Fruit fly (Drosophila melanogaster) whole organism: ENCODE measurements around the gene Ork1.

ENCODE experiments used
- CG8478 ChIP-seq: fragments of >200 bp; optimal IDR thresholded peaks from 2 replicates; lab custom pipeline; 2018; ENCODE audit warnings: inconsistent platforms
- Dll ChIP-seq: fragments of >200 bp; optimal IDR thresholded peaks from 2 replicates; lab custom pipeline; 2017
- EcR ChIP-seq, 2 experiments: fragments of >200 bp; optimal IDR thresholded peaks; 2 replicates each; lab custom pipeline; 2017; ENCODE audit warnings: missing biosample characterization in 2 of 2, missing genetic modification characterization in 2 of 2, missing genetic modification reagents in 2 of 2
- pan ChIP-seq: fragments of >200 bp; optimal IDR thresholded peaks from 2 replicates; lab custom pipeline; 2017
- psq ChIP-seq: fragments of >200 bp; optimal IDR thresholded peaks from 2 replicates; lab custom pipeline; 2017
- usp ChIP-seq: fragments of >200 bp; optimal IDR thresholded peaks from 2 replicates; lab custom pipeline; 2017; ENCODE audit warnings: missing biosample characterization, missing genetic modification characterization, mixed read lengths

Gene Ork1

dm6 chrX:10845256-10845655 lies 45.8 kb downstream of the Ork1 start:
- TF ChIP-seq pan (lab: Kevin White, UChicago) (no peak), Dll (lab: Kevin White, UChicago) (no peak), CG8478 (lab: Kevin White, UChicago) (no peak), psq (lab: Kevin White, UChicago) (no peak)

- no peak for TF ChIP-seq CG8478 (lab: Kevin White, UChicago)
Measured at dm6 chrX:10844807-10845206, 46.2 kb downstream of the Ork1 start, which contains the start of gene CG32669. Gene CG32669 (minus strand): TSS chrX:10845081.

- TF ChIP-seq pan (lab: Kevin White, UChicago) (no peak), EcR (GFP tag; optimal IDR thresholded peaks at IDR 0.05; lab: Kevin White, UChicago) (no peak), CG8478 (lab: Kevin White, UChicago) (no peak), Dll (lab: Kevin White, UChicago) (no peak), psq (lab: Kevin White, UChicago) (no peak), usp (GFP tag; lab: Kevin White, UChicago) (no peak)
Measured at dm6 chrX:10841717-10842255, 49.3 kb downstream of the Ork1 start, which contains the start of gene CG15209. Gene CG15209 (plus strand): TSS chrX:10842205.

- TF ChIP-seq usp (GFP tag; lab: Kevin White, UChicago) (no peak), Dll (lab: Kevin White, UChicago) (no peak), EcR (GFP tag; optimal IDR thresholded peaks at IDR 0.05; lab: Kevin White, UChicago) (no peak), pan (lab: Kevin White, UChicago) (no peak), CG8478 (lab: Kevin White, UChicago) (no peak), psq (lab: Kevin White, UChicago) (no peak)
Measured at dm6 chrX:10840892-10841564, 50.0 kb downstream of the Ork1 start.

dm6 chrX:10838962-10839361 lies 52.1 kb downstream of the Ork1 start, which contains the start of gene CG15210:
Gene CG15210 (plus strand): TSS chrX:10839230.
- TF ChIP-seq psq (lab: Kevin White, UChicago) (no peak), pan (lab: Kevin White, UChicago) (no peak), CG8478 (lab: Kevin White, UChicago) (no peak), Dll (lab: Kevin White, UChicago) (no peak), usp (GFP tag; lab: Kevin White, UChicago) (no peak), EcR (GFP tag; optimal IDR thresholded peaks at IDR 0.05; lab: Kevin White, UChicago) (no peak)

dm6 chrX:10835631-10836030 lies 55.4 kb downstream of the Ork1 start:
- TF ChIP-seq CG8478 (lab: Kevin White, UChicago), result no peak
- no peak for TF ChIP-seq EcR (GFP tag; optimal IDR thresholded peaks at IDR 0.05; lab: Kevin White, UChicago)
- TF ChIP-seq pan (lab: Kevin White, UChicago), result no peak

dm6 chrX:10832369-10832768 lies 58.7 kb downstream of the Ork1 start:
- no peak for TF ChIP-seq CG8478 (lab: Kevin White, UChicago)
